Fruit fly (Drosophila melanogaster): Measurements from ENCODE around the gene CG8004.

The CG8004 gene

DNA sequence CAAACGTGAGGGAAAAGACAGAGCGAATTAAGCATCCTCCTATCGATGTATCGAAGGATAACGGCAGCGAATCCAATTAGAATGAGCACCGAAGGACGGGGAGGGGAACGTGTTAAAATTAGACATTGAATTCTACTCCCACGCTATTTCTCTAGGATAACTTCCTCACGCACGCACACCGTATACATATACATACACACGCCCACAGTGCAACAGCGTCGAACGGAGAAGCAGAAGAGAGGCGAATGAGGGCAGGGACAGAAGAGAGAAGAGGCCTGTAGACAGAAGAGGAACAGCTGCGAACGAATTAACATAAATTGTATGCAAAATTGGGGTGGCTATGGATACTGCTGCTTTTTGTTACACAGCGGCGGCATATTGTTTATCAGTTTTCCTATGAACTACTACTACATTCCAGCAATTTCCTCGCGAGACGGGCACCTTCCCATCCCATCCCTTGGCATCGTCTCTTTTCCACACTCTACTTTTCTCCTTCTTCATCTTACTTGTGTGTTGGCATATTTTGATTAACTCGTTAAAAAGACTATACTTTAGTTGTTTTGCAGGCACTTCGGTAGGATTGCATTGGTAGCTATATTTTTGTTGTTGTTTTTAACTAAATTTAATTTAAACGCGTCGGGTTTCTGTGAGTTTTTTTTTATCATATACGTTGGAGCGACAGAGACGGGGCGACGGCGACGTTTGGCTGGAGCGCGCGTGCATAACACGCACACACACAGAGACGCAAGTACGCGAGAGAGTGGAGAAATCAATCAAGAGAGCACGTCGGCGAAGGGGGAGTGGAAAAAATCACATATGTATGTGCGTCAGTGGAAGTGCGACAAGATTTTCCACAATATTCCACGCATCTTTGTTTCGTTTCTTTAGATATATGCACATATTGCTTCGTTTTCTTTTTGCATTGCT is 19.8 kb downstream of the CG8004 start (continued):
- TF ChIP-seq CG12391 (tag; optimal IDR thresholded peaks at IDR 0.05) (no peak), CG16779 (GFP tag; IDR thresholded peaks at IDR 0.05) (no peak), CG4854 (GFP tag; optimal IDR thresholded peaks at IDR 0.05) (no peak), CG11456 (GFP tag; IDR thresholded peaks at IDR 0.05) (no peak), CG1792 (GFP tag; optimal IDR thresholded peaks at IDR 0.05) (no peak), Ravus (GFP tag; IDR thresholded peaks at IDR 0.05) (no peak), CG15514 (GFP tag; optimal IDR thresholded peaks at IDR 0.05) (no peak), ham (GFP tag; IDR thresholded peaks at IDR 0.05) (no peak), CG16863 (GFP tag; optimal IDR thresholded peaks at IDR 0.05) (no peak), NfI (GFP tag; optimal IDR thresholded peaks at IDR 0.05) (no peak), CG10959 (GFP tag; IDR thresholded peaks at IDR 0.05) (no peak), B-H1 (GFP tag; IDR thresholded peaks at IDR 0.05) (no peak), CG12769 (tag; optimal IDR thresholded peaks at IDR 0.05) (peak; percentile 55), CG17612 (GFP tag; IDR thresholded peaks at IDR 0.05) (no peak), crc (GFP tag; optimal IDR thresholded peaks at IDR 0.05) (no peak), zfh1 (GFP tag; IDR thresholded peaks at IDR 0.05) (no peak), ara (GFP tag; IDR thresholded peaks at IDR 0.05) (no peak), al (GFP tag; IDR thresholded peaks at IDR 0.05) (no peak), gt (GFP tag; IDR thresholded peaks at IDR 0.05) (no peak), CG10267 (tag; optimal IDR thresholded peaks at IDR 0.05) (no peak), CG18764 (GFP tag; optimal IDR thresholded peaks at IDR 0.05) (no peak), NC2α (GFP tag; optimal IDR thresholded peaks at IDR 0.05) (no peak), CG3726 (GFP tag; IDR thresholded peaks at IDR 0.05) (no peak), Vsx1 (GFP tag; optimal IDR thresholded peaks at IDR 0.05) (no peak), lab (GFP tag; optimal IDR thresholded peaks at IDR 0.05) (no peak), hkb (optimal IDR thresholded peaks at IDR 0.05) (no peak), hkb (GFP tag; IDR thresholded peaks at IDR 0.05) (no peak), CG3163 (GFP tag; optimal IDR thresholded peaks at IDR 0.05) (peak; percentile 54), ci (GFP tag; IDR thresholded peaks at IDR 0.05) (peak; percentile 35; the same call in 2 of the 3 replicates), CG2116 (GFP tag; optimal IDR thresholded peaks at IDR 0.05) (no peak), sens (GFP tag) (peak; percentile 72), seq (GFP tag; IDR thresholded peaks at IDR 0.05) (no peak), CG13775 (GFP tag; optimal IDR thresholded peaks at IDR 0.05) (no peak), CG8089 (GFP tag; optimal IDR thresholded peaks at IDR 0.05) (no peak), Hand (GFP tag; optimal IDR thresholded peaks at IDR 0.05) (peak; percentile 49), CG12236 (GFP tag; optimal IDR thresholded peaks at IDR 0.05) (no peak), CG4424 (GFP tag; optimal IDR thresholded peaks at IDR 0.05) (no peak), CG13624 (GFP tag; optimal IDR thresholded peaks at IDR 0.05) (no peak), CG6854 (GFP tag; optimal IDR thresholded peaks at IDR 0.05) (no peak), CG9876 (GFP tag; optimal IDR thresholded peaks at IDR 0.05) (no peak), Deaf1 (tag; optimal IDR thresholded peaks at IDR 0.05) (no peak), ERR (GFP tag; optimal IDR thresholded peaks at IDR 0.05) (no peak), Usf (GFP tag; optimal IDR thresholded peaks at IDR 0.05) (no peak), CG13287 (GFP tag; IDR thresholded peaks at IDR 0.05; ENCODE audit: partially characterized antibody) (no peak), Ets65A (GFP tag) (no peak), CG8281 (tag; optimal IDR thresholded peaks at IDR 0.05) (no peak), exex (tag; optimal IDR thresholded peaks at IDR 0.05) (peak; percentile 5), fd96Cb (tag; optimal IDR thresholded peaks at IDR 0.05) (no peak), CG4360 (GFP tag; IDR thresholded peaks at IDR 0.05) (no peak; the same call in 1 of the 2 replicates), pros (GFP tag; optimal IDR thresholded peaks at IDR 0.05) (peak; percentile 55), CG6654 (GFP tag; optimal IDR thresholded peaks at IDR 0.05) (no peak)
